Worm (Caenorhabditis elegans) whole organism, young adult: ENCODE measurements around the gene F35H8.12.

Source experiments
- D2030.7 ChIP-seq: fragments of 200-800 bp; sonication (Bioruptor generic); IDR thresholded peaks from 2 replicates; pipeline ENCODE4 v1.3.6; 2022; ENCODE audit warnings: missing genetic modification reagents, missing genetic modification characterization, missing compliant biosample characterization
- F52B5.7 ChIP-seq: sonication (generic microtip); optimal IDR thresholded peaks from 2 replicates; lab custom pipeline; 2016; ENCODE audit warnings: mild to moderate bottlenecking, missing genetic modification characterization, missing compliant biosample characterization
- Y53F4B.3 ChIP-seq: fragments of 200-800 bp; sonication (Bioruptor generic); IDR thresholded peaks from 2 replicates; pipeline ENCODE4 v1.3.6; 2022; ENCODE audit warnings: missing genetic modification reagents, missing genetic modification characterization, missing compliant biosample characterization
- dpl-1 ChIP-seq: fragments of 150-350 bp; optimal IDR thresholded peaks from 2 replicates; lab custom pipeline; 2014; ENCODE audit warnings: missing biosample characterization, missing genetic modification reagents, missing genetic modification characterization
- efl-1 ChIP-seq: fragments of 150-350 bp; optimal IDR thresholded peaks from 2 replicates; lab custom pipeline; 2014; ENCODE audit warnings: missing biosample characterization, missing genetic modification reagents, missing genetic modification characterization
- madf-8 ChIP-seq: fragments of 200-800 bp; sonication (Bioruptor generic); conservative IDR thresholded peaks from 2 replicates; pipeline ENCODE4 v1.3.6; 2022; ENCODE audit warnings: missing genetic modification reagents, missing genetic modification characterization, missing compliant biosample characterization
- mcd-1 ChIP-seq: fragments of 200-800 bp; sonication (Bioruptor generic); IDR thresholded peaks from 2 replicates; pipeline ENCODE4 v1.3.6; 2022; ENCODE audit warnings: missing genetic modification reagents, missing genetic modification characterization, missing compliant biosample characterization
- snpc-1.3 ChIP-seq: sonication (generic microtip); optimal IDR thresholded peaks from 2 replicates; lab custom pipeline; 2017; ENCODE audit warnings: missing genetic modification characterization, mild to moderate bottlenecking, missing compliant biosample characterization, antibody characterized with exemption, moderate library complexity, missing genotype, missing genetic modification reagents; ENCODE audit not compliant: insufficient read depth
- snpc-3.4 ChIP-seq: sonication (generic microtip); optimal IDR thresholded peaks from 2 replicates; lab custom pipeline; 2017; ENCODE audit warnings: missing genetic modification characterization, mild to moderate bottlenecking, missing compliant biosample characterization, antibody characterized with exemption, moderate library complexity, missing genotype, missing genetic modification reagents
- snpc-4 ChIP-seq, 5 experiments: fragments of 150-350 bp in 1 of 5; sonication (generic microtip) in 4 of 5; optimal IDR thresholded peaks; 2 replicates each; lab custom pipeline; 2014 to 2018; ENCODE audit warnings: missing genetic modification characterization in 5 of 5, missing biosample characterization in 3 of 5, antibody characterized with exemption in 2 of 5, mild to moderate bottlenecking in 2 of 5, missing compliant biosample characterization in 2 of 5, missing genotype in 2 of 5, moderate library complexity in 2 of 5, missing genetic modification reagents in 1 of 5
- unc-62 ChIP-seq: fragments of 150-350 bp; optimal IDR thresholded peaks from 2 replicates; lab custom pipeline; 2014; ENCODE audit warnings: missing biosample characterization, missing genetic modification reagents, missing genetic modification characterization
- zfh-2 ChIP-seq: fragments of 200-800 bp; sonication (Bioruptor generic); conservative IDR thresholded peaks from 2 replicates; pipeline ENCODE4 v1.3.6; 2022; ENCODE audit warnings: missing genetic modification reagents, missing genetic modification characterization, missing compliant biosample characterization

ce11 chrII:9566045-9566444, 14.4 kb downstream of the F35H8.12 start:
- TF ChIP-seq Y53F4B.3, result no peak
- peak; percentile 83 for TF ChIP-seq F52B5.7 (tag; lab: Kevin White, UChicago)
- TF ChIP-seq D2030.7 (GFP tag; lab: Robert Waterston, UW), result peak; percentile 67
- 0 out of 2 replicates have a peak, but pooled peaks have one; percentile 32 for TF ChIP-seq madf-8
- no peak for TF ChIP-seq unc-62
- peak; percentile 63 for TF ChIP-seq mcd-1
- TF ChIP-seq snpc-1.3 (tag; lab: Kevin White, UChicago), result peak; percentile 55
- peak; percentile 88 for TF ChIP-seq snpc-3.4
- no peak for TF ChIP-seq zfh-2
- no peak for TF ChIP-seq efl-1 (GFP tag; lab: Kevin White, UChicago)
- peak; percentile 63 for TF ChIP-seq snpc-4 (GFP tag; optimal IDR thresholded peaks at IDR 0.05; lab: Kevin White, UChicago)
- TF ChIP-seq snpc-4 (tag; optimal IDR thresholded peaks at IDR 0.05; lab: Kevin White, UChicago), result peak in 3 of 4 experiments; percentile 44 to 74 (median 65)
- peak; percentile 0 for TF ChIP-seq dpl-1 (GFP tag; lab: Kevin White, UChicago)
